Worm (Caenorhabditis elegans): ENCODE results near the gene ZC376.8.

ZC376.8 gene

DNA sequence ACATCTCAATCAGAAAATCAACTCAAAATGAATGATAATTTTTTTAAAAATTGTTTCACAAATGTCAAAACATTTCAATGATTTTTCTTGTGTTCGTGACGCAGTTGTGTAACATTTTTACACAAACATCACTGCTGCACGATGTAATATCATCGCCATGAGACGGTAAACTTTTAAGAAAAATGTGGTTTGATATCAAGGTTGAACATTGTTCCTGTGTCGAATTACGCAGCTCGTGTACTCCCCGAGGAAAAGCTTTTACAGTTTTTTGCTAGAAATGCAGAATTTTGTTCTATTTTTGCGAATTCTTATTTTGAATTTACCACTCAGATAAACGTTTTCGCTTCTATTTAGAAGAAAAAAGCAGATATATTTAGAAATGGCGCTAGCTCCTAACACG, 17.6 kb downstream of the ZC376.8 start (continued):
- TF ChIP-seq mes-2 (tag; optimal IDR thresholded peaks at IDR 0.05; ENCODE audit: poor library complexity, severe bottlenecking) (peak; percentile 64), unc-62 (GFP tag; optimal IDR thresholded peaks at IDR 0.05 in 1 of 2) (peak in 1 of 2 experiments; percentile 45), unc-62 (tag; optimal IDR thresholded peaks at IDR 0.05) (no peak), aly-2 (tag; optimal IDR thresholded peaks at IDR 0.05) (no peak), fkh-10 (GFP tag; optimal IDR thresholded peaks at IDR 0.05) (no peak), dmd-9 (GFP tag; IDR thresholded peaks at IDR 0.05) (no peak), jun-1 (tag; optimal IDR thresholded peaks at IDR 0.05) (no peak), lim-7 (GFP tag; IDR thresholded peaks at IDR 0.05) (no peak), daf-16 (GFP tag; optimal IDR thresholded peaks at IDR 0.05) (peak in 1 of 2 experiments; percentile 10), daf-16 (tag; optimal IDR thresholded peaks at IDR 0.05) (peak; percentile 49), D1046.2 (GFP tag; IDR thresholded peaks at IDR 0.05) (no peak), madf-5 (GFP tag; IDR thresholded peaks at IDR 0.05) (0 out of 4 replicates have a peak, but pooled peaks of 1 of the 2 experiments have one; percentile 33), zag-1 (tag; optimal IDR thresholded peaks at IDR 0.05) (no peak), nhr-11 (tag; optimal IDR thresholded peaks at IDR 0.05) (no peak), mdl-1 (tag; optimal IDR thresholded peaks at IDR 0.05) (peak in 1 of 2 experiments; percentile 59), hlh-30 (tag; optimal IDR thresholded peaks at IDR 0.05; ENCODE audit: insufficient read depth) (peak; percentile 52), nhr-10 (tag; optimal IDR thresholded peaks at IDR 0.05) (no peak), lin-38 (GFP tag; IDR thresholded peaks at IDR 0.05) (peak; percentile 29; the same call in 1 of the 2 replicates), duxl-1 (tag; optimal IDR thresholded peaks at IDR 0.05; ENCODE audit: poor library complexity) (peak; percentile 47), lin-13 (GFP tag; optimal IDR thresholded peaks at IDR 0.05) (no peak), cey-2 (tag; optimal IDR thresholded peaks at IDR 0.05; ENCODE audit: borderline replicate concordance, insufficient read depth) (no peak), nhr-76 (tag; optimal IDR thresholded peaks at IDR 0.05) (no peak), ama-1 (optimal IDR thresholded peaks at IDR 0.05) (peak; percentile 87), T26A8.4 (GFP tag; IDR thresholded peaks at IDR 0.05) (peak; percentile 65), F10B5.3 (tag; optimal IDR thresholded peaks at IDR 0.05) (no peak), set-16 (GFP tag; IDR thresholded peaks at IDR 0.05) (no peak), nhr-111 (GFP tag; optimal IDR thresholded peaks at IDR 0.05) (no peak), ceh-82 (tag; optimal IDR thresholded peaks at IDR 0.05) (no peak), sdz-12 (GFP tag; optimal IDR thresholded peaks at IDR 0.05) (no peak), ces-1 (GFP tag; optimal IDR thresholded peaks at IDR 0.05) (no peak), pqm-1 (tag; optimal IDR thresholded peaks at IDR 0.05) (no peak)

- peak; percentile 35 for TF ChIP-seq nhr-76 (tag; optimal IDR thresholded peaks at IDR 0.05)
- peak; percentile 87 for TF ChIP-seq mdt-29 (GFP tag; IDR thresholded peaks at IDR 0.05)
- no peak for TF ChIP-seq sdz-12 (GFP tag; optimal IDR thresholded peaks at IDR 0.05)
- peak; percentile 68 for TF ChIP-seq egl-43 (GFP tag; IDR thresholded peaks at IDR 0.05)
- peak; percentile 87 to 90 for TF ChIP-seq lsy-2 (tag; optimal IDR thresholded peaks at IDR 0.05)
- no peak for TF ChIP-seq lir-3 (tag; optimal IDR thresholded peaks at IDR 0.05)
- peak; percentile 98 for TF ChIP-seq nhr-6 (tag; optimal IDR thresholded peaks at IDR 0.05)
- TF ChIP-seq mes-2 (tag; optimal IDR thresholded peaks at IDR 0.05; ENCODE audit: poor library complexity, severe bottlenecking) = peak; percentile 72
- TF ChIP-seq spr-1 (tag; optimal IDR thresholded peaks at IDR 0.05) = peak; percentile 88
- peak; percentile 61 for TF ChIP-seq F37D6.2 (tag; optimal IDR thresholded peaks at IDR 0.05)
- peak; percentile 29 for TF ChIP-seq nhr-25 (tag; optimal IDR thresholded peaks at IDR 0.05; ENCODE audit: borderline replicate concordance, insufficient read depth)
- peak; percentile 83 for TF ChIP-seq T20F7.1 (GFP tag; optimal IDR thresholded peaks at IDR 0.05)
- TF ChIP-seq daf-16 (GFP tag; optimal IDR thresholded peaks at IDR 0.05) = peak; percentile 12 to 76
- TF ChIP-seq daf-16 (tag; optimal IDR thresholded peaks at IDR 0.05) = peak; percentile 86
- 0 out of 2 replicates have a peak, but pooled peaks have one; percentile 13 for TF ChIP-seq daf-19 (GFP tag; conservative IDR thresholded peaks at IDR 0.05)
- TF ChIP-seq ceh-28 (tag; optimal IDR thresholded peaks at IDR 0.05) = peak; percentile 43
- TF ChIP-seq lin-1 (GFP tag; IDR thresholded peaks at IDR 0.05) = peak; percentile 67; the same call in 1 of the 2 replicates
- no peak for TF ChIP-seq ceh-44 (GFP tag; IDR thresholded peaks at IDR 0.05)
- TF ChIP-seq skn-1 (tag; optimal IDR thresholded peaks at IDR 0.05) = no peak
- no peak for TF ChIP-seq snpc-1.2 (GFP tag; IDR thresholded peaks at IDR 0.05)
- peak; percentile 47; the same call in 1 of the 2 replicates for TF ChIP-seq vab-7 (GFP tag; IDR thresholded peaks at IDR 0.05)
- no peak for TF ChIP-seq Y48G9A.11 (GFP tag; IDR thresholded peaks at IDR 0.05)
- no peak for TF ChIP-seq F26F4.8 (GFP tag; conservative IDR thresholded peaks at IDR 0.05)
- TF ChIP-seq ztf-7 (tag; optimal IDR thresholded peaks at IDR 0.05) = peak; percentile 26
- peak; percentile 79 for TF ChIP-seq nhr-102 (tag; optimal IDR thresholded peaks at IDR 0.05)
These were observed 20.0 kb downstream of the ZC376.8 start for ce11 chrV:14200086-14200485.
